Fruit fly (Drosophila melanogaster): Measurements from ENCODE around the gene CG34279.

Gene CG34279

DNA sequence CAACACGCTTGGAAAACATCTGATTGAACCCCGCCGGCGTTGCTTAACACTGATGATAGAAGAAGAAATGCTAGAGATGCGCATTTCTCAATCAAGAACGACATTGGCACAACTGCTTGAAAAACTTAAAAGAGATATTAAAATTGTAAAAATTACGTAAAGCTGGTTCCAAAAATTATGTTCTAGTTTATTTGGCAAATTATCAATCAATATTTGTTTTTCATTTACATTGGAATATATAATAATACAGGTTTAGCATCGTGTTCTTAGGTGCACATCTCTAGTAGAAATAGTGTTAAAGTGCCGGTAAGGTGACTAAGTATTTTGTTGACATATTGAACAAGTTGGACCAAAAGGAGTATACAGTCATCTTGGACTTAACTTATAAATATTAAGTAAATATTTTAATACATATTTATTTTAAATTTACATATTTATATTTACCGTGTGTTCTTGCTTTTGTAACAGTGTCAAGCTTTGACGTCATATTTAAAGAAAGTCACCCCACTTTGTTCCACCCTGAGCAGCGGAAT lies 11.7 kb downstream of the CG34279 start, which contains the start of the genes Brf and sds22:
TSS of gene Brf (minus strand) at position 25 of the 533 bp plus-strand sequence.
TSS of gene sds22 (plus strand) at position 282 of the 533 bp plus-strand sequence.
- TF ChIP-seq CG5204 (GFP tag; optimal IDR thresholded peaks at IDR 0.05) (peak; percentile 97), CG7101 (tag; optimal IDR thresholded peaks at IDR 0.05) (peak; percentile 97), bab1 (GFP tag; optimal IDR thresholded peaks at IDR 0.05) (peak; percentile 95), kay (GFP tag; ENCODE audit: borderline replicate concordance) (peak; percentile 99), Crg-1 (GFP tag; optimal IDR thresholded peaks at IDR 0.05) (peak; percentile 96), CG7045 (GFP tag; optimal IDR thresholded peaks at IDR 0.05) (peak; percentile 95), CG1620 (GFP tag; optimal IDR thresholded peaks at IDR 0.05) (peak; percentile 98), toe (GFP tag; optimal IDR thresholded peaks at IDR 0.05) (peak; percentile 98), pad (GFP tag; optimal IDR thresholded peaks at IDR 0.05) (peak; percentile 88), cic (GFP tag; optimal IDR thresholded peaks at IDR 0.05) (peak; percentile 26), Clk (GFP tag; optimal IDR thresholded peaks at IDR 0.05) (peak; percentile 86), tj (GFP tag; optimal IDR thresholded peaks at IDR 0.05) (peak; percentile 85), CG14711 (tag; optimal IDR thresholded peaks at IDR 0.05) (peak; percentile 91), ovo (GFP tag; optimal IDR thresholded peaks at IDR 0.05) (peak; percentile 95), Mnt (GFP tag; optimal IDR thresholded peaks at IDR 0.05) (peak; percentile 91), cnc (optimal IDR thresholded peaks at IDR 0.05) (no peak), CG12768 (GFP tag; optimal IDR thresholded peaks at IDR 0.05) (peak; percentile 96), CG33017 (tag; optimal IDR thresholded peaks at IDR 0.05) (peak; percentile 92), Hr96 (GFP tag; optimal IDR thresholded peaks at IDR 0.05) (peak; percentile 93), CG11617 (GFP tag; optimal IDR thresholded peaks at IDR 0.05) (peak; percentile 96)

DNA sequence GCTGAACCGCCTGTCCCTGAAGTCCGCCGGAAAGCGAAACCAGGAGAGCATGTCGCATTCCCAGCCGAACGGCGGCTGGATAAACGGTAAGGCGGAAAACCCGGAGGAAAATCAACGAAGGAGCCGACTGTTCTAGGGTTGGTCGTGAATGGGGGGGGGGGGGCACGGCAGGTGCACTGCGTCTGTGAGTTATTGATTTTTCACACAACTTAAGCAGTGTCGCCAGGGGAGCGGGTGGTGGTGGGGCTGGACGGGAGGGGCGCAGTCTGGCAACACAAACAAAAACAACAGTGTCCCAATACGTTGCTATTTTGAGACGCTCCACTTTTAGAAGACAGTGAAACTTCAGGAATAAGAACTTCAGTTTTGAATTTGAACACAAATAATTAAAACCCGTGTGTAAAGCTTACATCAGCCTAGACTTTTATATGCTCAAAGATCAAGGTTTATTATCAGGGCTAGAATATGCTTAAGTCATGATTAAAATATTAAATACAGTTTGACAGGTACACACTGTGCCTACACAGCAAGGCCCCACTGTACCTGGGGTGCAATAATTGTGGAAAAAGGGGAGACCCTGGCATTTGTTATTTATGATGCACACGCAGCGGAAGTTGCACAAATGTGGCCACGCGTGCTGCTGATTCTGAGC lies 16.8 kb downstream of the CG34279 start:
- TF ChIP-seq CG1620 (GFP tag; optimal IDR thresholded peaks at IDR 0.05) (no peak), Crg-1 (GFP tag; optimal IDR thresholded peaks at IDR 0.05) (no peak), pad (GFP tag; optimal IDR thresholded peaks at IDR 0.05) (peak; percentile 3), Clk (GFP tag; optimal IDR thresholded peaks at IDR 0.05) (peak; percentile 55), CG5204 (GFP tag; optimal IDR thresholded peaks at IDR 0.05) (peak; percentile 36), ovo (GFP tag; optimal IDR thresholded peaks at IDR 0.05) (no peak), CG33017 (tag; optimal IDR thresholded peaks at IDR 0.05) (peak; percentile 55), CG7045 (GFP tag; optimal IDR thresholded peaks at IDR 0.05) (peak; percentile 19), CG7101 (tag; optimal IDR thresholded peaks at IDR 0.05) (peak; percentile 60), cnc (optimal IDR thresholded peaks at IDR 0.05) (no peak), Mnt (GFP tag; optimal IDR thresholded peaks at IDR 0.05) (no peak), CG11617 (GFP tag; optimal IDR thresholded peaks at IDR 0.05) (no peak), cic (GFP tag; optimal IDR thresholded peaks at IDR 0.05) (no peak), kay (GFP tag; ENCODE audit: borderline replicate concordance) (peak; percentile 12), tj (GFP tag; optimal IDR thresholded peaks at IDR 0.05) (no peak), bab1 (GFP tag; optimal IDR thresholded peaks at IDR 0.05) (peak; percentile 54), toe (GFP tag; optimal IDR thresholded peaks at IDR 0.05) (peak; percentile 54), Hr96 (GFP tag; optimal IDR thresholded peaks at IDR 0.05) (peak; percentile 32), CG14711 (tag; optimal IDR thresholded peaks at IDR 0.05) (peak; percentile 63), CG12768 (GFP tag; optimal IDR thresholded peaks at IDR 0.05) (peak; percentile 60)

DNA sequence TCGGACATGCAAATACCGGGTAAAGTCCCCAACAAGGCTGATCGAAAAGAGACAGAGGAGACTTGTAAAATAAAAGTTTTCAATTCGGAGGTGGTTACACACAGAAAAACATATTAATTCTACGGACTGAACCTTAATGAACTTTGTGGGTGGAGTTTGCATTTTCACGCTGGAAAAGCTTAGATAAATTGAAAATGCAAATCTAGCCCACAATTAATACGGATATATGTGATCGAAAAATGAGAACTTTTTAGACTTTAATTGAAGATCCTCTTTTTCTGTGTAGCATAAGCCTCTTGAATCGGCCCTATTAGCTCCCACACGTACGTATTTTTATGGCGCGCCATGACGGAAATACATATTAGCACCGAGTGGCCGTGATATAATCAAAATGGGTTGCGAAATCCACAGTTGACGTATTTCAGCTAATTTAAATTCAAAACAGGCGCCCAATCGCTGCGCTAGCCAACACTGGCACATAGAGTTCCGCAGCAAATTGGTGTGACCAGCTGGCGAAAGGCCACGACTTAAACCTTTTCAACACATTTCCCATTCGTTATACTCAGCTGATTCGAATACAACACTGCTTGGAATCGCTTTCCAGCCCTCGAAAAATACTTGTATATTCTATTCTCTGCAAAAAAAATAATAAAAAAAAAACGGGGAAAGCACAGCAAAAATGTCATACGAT lies 17.6 kb downstream of the CG34279 start:
- TF ChIP-seq CG7045 (GFP tag; optimal IDR thresholded peaks at IDR 0.05) (peak; percentile 65), toe (GFP tag; optimal IDR thresholded peaks at IDR 0.05) (peak; percentile 75), CG14711 (tag; optimal IDR thresholded peaks at IDR 0.05) (peak; percentile 74), CG11617 (GFP tag; optimal IDR thresholded peaks at IDR 0.05) (no peak), CG33017 (tag; optimal IDR thresholded peaks at IDR 0.05) (peak; percentile 55), pad (GFP tag; optimal IDR thresholded peaks at IDR 0.05) (peak; percentile 60), CG5204 (GFP tag; optimal IDR thresholded peaks at IDR 0.05) (peak; percentile 68), Clk (GFP tag; optimal IDR thresholded peaks at IDR 0.05) (no peak), CG12768 (GFP tag; optimal IDR thresholded peaks at IDR 0.05) (peak; percentile 23), Crg-1 (GFP tag; optimal IDR thresholded peaks at IDR 0.05) (peak; percentile 78), bab1 (GFP tag; optimal IDR thresholded peaks at IDR 0.05) (peak; percentile 83), CG7101 (tag; optimal IDR thresholded peaks at IDR 0.05) (peak; percentile 73), cic (GFP tag; optimal IDR thresholded peaks at IDR 0.05) (peak; percentile 56), ovo (GFP tag; optimal IDR thresholded peaks at IDR 0.05) (peak; percentile 59), tj (GFP tag; optimal IDR thresholded peaks at IDR 0.05) (peak; percentile 68), kay (GFP tag; ENCODE audit: borderline replicate concordance) (no peak), Hr96 (GFP tag; optimal IDR thresholded peaks at IDR 0.05) (peak; percentile 74), Mnt (GFP tag; optimal IDR thresholded peaks at IDR 0.05) (peak; percentile 70), cnc (optimal IDR thresholded peaks at IDR 0.05) (no peak), CG1620 (GFP tag; optimal IDR thresholded peaks at IDR 0.05) (peak; percentile 84)

- TF ChIP-seq tj (GFP tag; optimal IDR thresholded peaks at IDR 0.05) (peak; percentile 92), kay (GFP tag; ENCODE audit: borderline replicate concordance) (no peak)
Measured at dm6 chr3R:17381916-17382315, 21.2 kb downstream of the CG34279 start.

DNA sequence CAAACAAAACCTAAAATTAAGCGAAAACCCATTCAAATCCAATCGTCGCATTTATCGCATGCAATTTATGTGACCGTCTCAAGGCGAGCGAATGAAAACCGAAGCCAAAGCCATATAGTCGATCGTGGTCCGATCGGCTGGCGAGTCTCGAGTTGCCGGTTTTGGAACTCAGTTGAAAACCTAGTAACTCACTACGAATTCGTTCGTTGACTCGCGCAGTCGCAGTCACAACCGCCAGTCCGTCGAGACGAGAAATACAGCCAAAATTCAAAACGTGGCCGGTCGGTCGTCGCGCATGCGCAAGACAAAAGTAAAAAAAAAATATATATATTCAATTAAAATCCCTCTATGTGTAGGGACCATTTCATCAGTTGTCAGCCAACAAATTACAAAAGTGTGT lies 23.3 kb downstream of the CG34279 start, which contains the start of gene lute:
TSS of gene lute (plus strand) at position 203 of the 400 bp plus-strand sequence.
- TF ChIP-seq cnc (optimal IDR thresholded peaks at IDR 0.05), result no peak
- no peak for TF ChIP-seq cic (GFP tag; optimal IDR thresholded peaks at IDR 0.05)
- TF ChIP-seq CG1620 (GFP tag; optimal IDR thresholded peaks at IDR 0.05), result no peak
- TF ChIP-seq CG7045 (GFP tag; optimal IDR thresholded peaks at IDR 0.05), result no peak
- no peak for TF ChIP-seq Crg-1 (GFP tag; optimal IDR thresholded peaks at IDR 0.05)
- TF ChIP-seq kay (GFP tag; ENCODE audit: borderline replicate concordance), result peak; percentile 56
- no peak for TF ChIP-seq Clk (GFP tag; optimal IDR thresholded peaks at IDR 0.05)
- no peak for TF ChIP-seq bab1 (GFP tag; optimal IDR thresholded peaks at IDR 0.05)
- TF ChIP-seq toe (GFP tag; optimal IDR thresholded peaks at IDR 0.05), result no peak
- TF ChIP-seq tj (GFP tag; optimal IDR thresholded peaks at IDR 0.05), result peak; percentile 44
- TF ChIP-seq Hr96 (GFP tag; optimal IDR thresholded peaks at IDR 0.05), result no peak
- TF ChIP-seq ovo (GFP tag; optimal IDR thresholded peaks at IDR 0.05), result no peak
- no peak for TF ChIP-seq Mnt (GFP tag; optimal IDR thresholded peaks at IDR 0.05)
